Worm (Caenorhabditis elegans): ENCODE measurements around the gene rgs-5.
A peak's percentile ranks its signal among the peaks of the same experiment; 100 is the strongest.

rgs-5 gene

ce11 chrIII:5709224-5709623, 10.9 kb downstream of the rgs-5 start, which contains the start of gene hpo-28 (continued):
- no peak for TF ChIP-seq ztf-28 (GFP tag; IDR thresholded peaks at IDR 0.05)

DNA sequence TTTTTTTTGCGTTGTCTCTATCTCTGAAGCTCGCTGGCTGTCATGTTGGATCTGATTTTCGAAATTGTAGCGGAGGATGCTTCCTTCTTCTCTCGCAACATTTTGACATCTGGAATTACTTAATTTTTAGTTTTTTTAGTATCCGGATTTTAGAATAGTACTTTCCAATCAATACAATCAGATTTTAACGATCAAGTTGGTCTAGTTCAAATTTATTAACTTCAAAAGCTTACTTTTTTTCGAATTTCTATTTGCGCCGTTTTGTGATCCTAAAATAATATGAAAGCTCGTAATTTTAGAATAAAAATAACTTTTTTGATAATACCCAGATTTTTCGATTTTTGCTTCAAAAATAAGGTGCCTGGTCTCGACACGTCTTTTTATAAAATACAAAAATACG, 11.7 kb downstream of the rgs-5 start, which contains the start of gene B0336.12:
Gene B0336.12 (minus strand): TSS at position 101 of the 400 bp plus-strand sequence.
- TF ChIP-seq attf-5 (GFP tag; optimal IDR thresholded peaks at IDR 0.05) (no peak), akir-1 (GFP tag; optimal IDR thresholded peaks at IDR 0.05) (no peak)

- 0 out of 2 replicates have a peak, but pooled peaks have one; percentile 20 for TF ChIP-seq dox-1 (GFP tag; IDR thresholded peaks at IDR 0.05)
- peak; percentile 12 for TF ChIP-seq attf-5 (GFP tag; optimal IDR thresholded peaks at IDR 0.05)
- TF ChIP-seq ceh-58 (GFP tag; IDR thresholded peaks at IDR 0.05), result no peak
- TF ChIP-seq tbp1 (GFP tag; optimal IDR thresholded peaks at IDR 0.05), result peak; percentile 6
- no peak for TF ChIP-seq ama-1 (optimal IDR thresholded peaks at IDR 0.05)
- TF ChIP-seq ama-1 (GFP tag; optimal IDR thresholded peaks at IDR 0.05), result peak in 1 of 2 experiments; percentile 22
- TF ChIP-seq ztf-26 (tag; optimal IDR thresholded peaks at IDR 0.05), result peak; percentile 29
- TF ChIP-seq K11D2.4 (GFP tag; IDR thresholded peaks at IDR 0.05), result no peak
- no peak for TF ChIP-seq lin-54 (GFP tag; optimal IDR thresholded peaks at IDR 0.05)
- peak; percentile 25; the same call in 1 of the 2 replicates for TF ChIP-seq madf-6 (GFP tag; IDR thresholded peaks at IDR 0.05)
- TF ChIP-seq nhr-80 (tag; optimal IDR thresholded peaks at IDR 0.05), result peak; percentile 83
- no peak for TF ChIP-seq hlh-12 (tag; optimal IDR thresholded peaks at IDR 0.05)
- peak in 1 of 2 experiments; percentile 40 for TF ChIP-seq let-607 (tag; optimal IDR thresholded peaks at IDR 0.05)
- no peak for TF ChIP-seq akir-1 (GFP tag; optimal IDR thresholded peaks at IDR 0.05)
- no peak for TF ChIP-seq ztf-28 (GFP tag; IDR thresholded peaks at IDR 0.05)
- TF ChIP-seq F55B11.4 (tag; optimal IDR thresholded peaks at IDR 0.05; ENCODE audit: borderline replicate concordance, insufficient read depth), result no peak
- TF ChIP-seq lin-40 (tag; optimal IDR thresholded peaks at IDR 0.05), result peak; percentile 10
- TF ChIP-seq snpc-4 (GFP tag; optimal IDR thresholded peaks at IDR 0.05), result no peak
- peak in 1 of 4 experiments; percentile 44 for TF ChIP-seq snpc-4 (tag; optimal IDR thresholded peaks at IDR 0.05)
- TF ChIP-seq B0336.3 (GFP tag; IDR thresholded peaks at IDR 0.05), result peak; percentile 48; the same call in 1 of the 2 replicates
- no peak for TF ChIP-seq nfya-2 (GFP tag; IDR thresholded peaks at IDR 0.05)
- TF ChIP-seq lir-1 (GFP tag; conservative IDR thresholded peaks at IDR 0.05), result no peak
Observed at ce11 chrIII:5710676-5711075, 12.3 kb downstream of the rgs-5 start.

DNA sequence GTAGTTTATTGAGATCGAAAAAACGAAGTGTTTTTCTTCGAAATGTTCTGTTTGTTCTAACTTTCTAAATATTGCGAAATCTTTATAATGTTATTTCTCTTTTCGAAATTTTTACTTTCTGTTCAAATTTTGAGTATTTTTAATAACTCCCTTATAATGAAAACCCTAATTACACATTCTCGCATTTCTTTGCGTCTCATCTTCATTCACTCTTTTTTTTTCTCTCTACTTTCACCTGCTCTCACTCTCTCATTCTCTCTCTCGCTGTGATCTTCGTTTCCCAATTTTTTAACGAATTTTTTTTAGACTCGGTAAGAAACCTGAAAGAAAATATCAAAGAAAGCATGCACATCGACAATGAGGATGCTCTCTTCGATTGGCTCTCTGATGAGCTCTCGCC, 12.9 kb downstream of the rgs-5 start, which contains the start of gene rbm-26:
Gene rbm-26 (plus strand): TSS at position 301 of the 400 bp plus-strand sequence.
- TF ChIP-seq cebp-1 (GFP tag; IDR thresholded peaks at IDR 0.05) (no peak), cebp-1 (tag; optimal IDR thresholded peaks at IDR 0.05) (peak; percentile 82), Y53G8AR.9 (GFP tag; conservative IDR thresholded peaks at IDR 0.05) (no peak), hrde-1 (tag; optimal IDR thresholded peaks at IDR 0.05; ENCODE audit: borderline replicate concordance) (no peak)

- TF ChIP-seq tbp1 (GFP tag; optimal IDR thresholded peaks at IDR 0.05), result no peak
- TF ChIP-seq zfh-2 (GFP tag; conservative IDR thresholded peaks at IDR 0.05), result peak; percentile 58; the same call in 1 of the 2 replicates
- TF ChIP-seq B0336.3 (GFP tag; IDR thresholded peaks at IDR 0.05), result 0 out of 2 replicates have a peak, but pooled peaks have one; percentile 25
Observed at ce11 chrIII:5711881-5712643, 13.7 kb downstream of the rgs-5 start.
